Worm (Caenorhabditis elegans) whole organism, L4/young adult: ENCODE measurements around the gene C08E8.6.
"Not testable (repeated sequence)": the region's sequence is repeated elsewhere in the genome, so short reads cannot be mapped to it uniquely, and the experiment has no call there.

Experiments
- W03F9.2 ChIP-seq: fragments of 150-350 bp; optimal IDR thresholded peaks from 2 replicates; lab custom pipeline; 2014; ENCODE audit warnings: missing biosample characterization, missing genetic modification characterization
- dao-5 ChIP-seq: sonication (generic microtip); optimal IDR thresholded peaks from 2 replicates; lab custom pipeline; 2016; ENCODE audit warnings: missing genotype, missing genetic modification characterization, moderate library complexity, missing compliant biosample characterization
- him-1 ChIP-seq: sonication (generic microtip); optimal IDR thresholded peaks from 2 replicates; lab custom pipeline; 2016; ENCODE audit warnings: missing genotype, missing genetic modification reagents, missing genetic modification characterization, missing compliant biosample characterization

Gene C08E8.6

DNA sequence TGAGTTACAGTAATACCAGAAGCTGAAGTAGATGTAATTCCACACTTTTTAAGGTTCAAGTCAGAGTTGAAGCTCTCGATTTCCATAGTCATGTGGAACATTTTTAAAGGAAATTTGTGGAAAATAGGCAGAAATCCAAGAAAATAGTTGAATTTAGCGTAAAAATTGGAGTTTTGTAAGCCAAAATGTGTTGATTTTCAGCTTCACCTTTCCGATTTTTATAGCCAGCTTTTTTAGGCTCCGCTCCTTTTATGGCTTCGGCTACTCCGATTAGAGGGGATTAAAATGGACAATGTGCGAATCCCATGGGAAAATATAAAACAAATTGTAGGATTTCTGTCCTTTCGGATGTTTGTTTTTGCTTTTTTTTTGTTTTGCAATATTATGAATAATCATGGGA lies at the start of gene C08E8.6:
Gene C08E8.6 (minus strand): TSS at position 101 of the 400 bp plus-strand sequence.
- TF ChIP-seq dao-5 (no peak), him-1 (no peak), W03F9.2 (tag; lab: Kevin White, UChicago) (no peak)

DNA sequence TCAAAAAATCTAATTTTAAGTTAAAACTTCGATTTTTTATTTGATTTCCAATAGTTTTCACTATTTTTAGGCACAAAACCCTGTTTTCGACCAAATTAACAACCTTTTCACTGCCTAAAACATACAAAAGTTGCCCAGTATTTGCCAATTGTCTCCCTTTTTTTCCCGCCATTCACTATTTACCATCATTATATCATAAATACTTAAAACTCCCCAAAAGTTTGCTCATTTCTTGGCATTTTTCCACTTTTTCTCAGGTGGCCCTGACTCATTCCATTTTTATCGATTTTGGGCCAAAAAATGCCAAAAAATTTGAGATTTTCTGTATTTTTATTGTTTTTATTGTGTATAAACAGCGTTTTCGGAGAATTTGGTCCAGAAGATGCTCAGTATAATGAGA lies 45.8 kb upstream of the C08E8.6 start, which contains the start of gene txt-8:
Gene txt-8 (plus strand): TSS at position 301 of the 400 bp plus-strand sequence.
- TF ChIP-seq him-1 (no peak), dao-5 (no peak), W03F9.2 (tag; lab: Kevin White, UChicago) (no peak)

ce11 chrV:18412887-18413286 lies 44.7 kb upstream of the C08E8.6 start, which contains the start of gene ZK262.2:
Gene ZK262.2, minus strand, starts transcription at chrV:18412987.
- TF ChIP-seq dao-5 (no peak), him-1 (no peak), W03F9.2 (tag; lab: Kevin White, UChicago) (no peak)

ce11 chrV:18412351-18412750 lies 44.1 kb upstream of the C08E8.6 start:
- TF ChIP-seq him-1 (no peak), W03F9.2 (tag; lab: Kevin White, UChicago) (no peak), dao-5 (no peak)

- TF ChIP-seq dao-5 = no peak
- no peak for TF ChIP-seq W03F9.2 (tag; lab: Kevin White, UChicago)
- no peak for TF ChIP-seq him-1
Observed at ce11 chrV:18410142-18410541, 41.9 kb upstream of the C08E8.6 start, which contains the start of gene srh-207. Gene srh-207, minus strand, starts transcription at chrV:18410242.

ce11 chrV:18404767-18405166 lies 36.5 kb upstream of the C08E8.6 start, which contains the start of gene srh-209:
Gene srh-209, minus strand, starts transcription at chrV:18404867.
- TF ChIP-seq W03F9.2 (tag; lab: Kevin White, UChicago); him-1; dao-5: not testable (repeated sequence)

- TF ChIP-seq dao-5 (no peak), W03F9.2 (tag; lab: Kevin White, UChicago) (no peak), him-1 (no peak)
Observed at ce11 chrV:18402743-18403142, 34.5 kb upstream of the C08E8.6 start.

DNA sequence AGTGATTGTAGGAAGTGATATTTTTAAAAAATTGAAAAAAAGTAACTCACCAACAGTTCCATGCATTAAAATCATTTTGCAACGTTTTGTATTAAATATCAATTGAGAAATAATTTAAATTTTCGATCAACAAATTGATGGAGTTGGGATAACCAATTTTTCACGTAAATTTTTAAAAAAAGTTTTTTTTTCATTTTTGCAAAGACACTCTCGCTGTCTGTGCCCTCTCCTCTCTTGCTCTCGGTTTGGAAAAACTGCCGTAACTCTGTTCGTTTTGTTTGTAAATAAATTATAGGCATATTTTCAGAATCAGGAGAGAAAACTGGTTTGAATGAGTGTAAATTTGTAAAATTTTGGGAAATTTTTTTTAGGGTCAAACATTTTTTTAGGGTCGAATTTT lies 29.6 kb upstream of the C08E8.6 start, which contains the start of gene Y51A2B.16:
Gene Y51A2B.16 (minus strand): TSS at position 101 of the 400 bp plus-strand sequence.
- TF ChIP-seq dao-5 = no peak
- TF ChIP-seq him-1 = no peak
- no peak for TF ChIP-seq W03F9.2 (tag; lab: Kevin White, UChicago)

DNA sequence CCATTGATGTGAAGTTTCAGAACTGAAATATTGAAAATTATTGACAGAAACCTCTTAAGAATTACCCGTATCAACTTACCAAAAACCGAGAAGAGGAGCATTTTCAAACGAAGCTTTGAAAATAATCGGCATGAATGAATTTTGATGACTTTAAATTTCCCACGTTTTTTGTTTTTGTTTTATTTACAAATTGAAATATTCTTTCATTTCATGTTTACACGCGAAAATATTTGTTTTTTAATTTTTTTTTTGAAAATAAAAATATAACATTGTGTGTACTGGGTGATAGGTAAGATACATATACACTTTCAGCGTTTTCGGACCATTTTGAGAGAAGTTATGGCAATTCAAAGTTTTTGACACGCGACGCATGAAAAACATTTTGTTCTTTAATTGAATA lies 27.4 kb upstream of the C08E8.6 start, which contains the start of gene Y51A2B.9:
Gene Y51A2B.9 (minus strand): TSS at position 101 of the 400 bp plus-strand sequence.
- TF ChIP-seq dao-5 = no peak
- TF ChIP-seq him-1 = no peak
- no peak for TF ChIP-seq W03F9.2 (tag; lab: Kevin White, UChicago)

- TF ChIP-seq dao-5 (no peak), W03F9.2 (tag; lab: Kevin White, UChicago) (no peak), him-1 (no peak)
Observed at ce11 chrV:18394203-18394602, 26.0 kb upstream of the C08E8.6 start, which contains the start of gene Y51A2B.6. Gene Y51A2B.6, minus strand, starts transcription at chrV:18394303.

- no peak for TF ChIP-seq W03F9.2 (tag; lab: Kevin White, UChicago)
- TF ChIP-seq him-1 = no peak
- TF ChIP-seq dao-5 = no peak
Observed at ce11 chrV:18389046-18389445, 20.8 kb upstream of the C08E8.6 start, which contains the start of the genes Y51A2B.4 and Y51A2B.5. Gene Y51A2B.4, minus strand, starts transcription at chrV:18389146. Gene Y51A2B.5, plus strand, starts transcription at chrV:18389277.

- TF ChIP-seq dao-5 (no peak), him-1 (no peak), W03F9.2 (tag; lab: Kevin White, UChicago) (no peak)
Observed at ce11 chrV:18382590-18382989, 14.4 kb upstream of the C08E8.6 start, which contains the start of gene nhr-288. Gene nhr-288, minus strand, starts transcription at chrV:18382690.

- TF ChIP-seq him-1 (no peak), dao-5 (no peak), W03F9.2 (tag; lab: Kevin White, UChicago) (no peak)
Observed at ce11 chrV:18378819-18379218, 10.6 kb upstream of the C08E8.6 start, which contains the start of gene Y51A2B.8. Gene Y51A2B.8, plus strand, starts transcription at chrV:18379119.

ce11 chrV:18375551-18375950 lies 7.3 kb upstream of the C08E8.6 start:
- TF ChIP-seq him-1 (no peak), W03F9.2 (tag; lab: Kevin White, UChicago) (no peak), dao-5 (no peak)

DNA sequence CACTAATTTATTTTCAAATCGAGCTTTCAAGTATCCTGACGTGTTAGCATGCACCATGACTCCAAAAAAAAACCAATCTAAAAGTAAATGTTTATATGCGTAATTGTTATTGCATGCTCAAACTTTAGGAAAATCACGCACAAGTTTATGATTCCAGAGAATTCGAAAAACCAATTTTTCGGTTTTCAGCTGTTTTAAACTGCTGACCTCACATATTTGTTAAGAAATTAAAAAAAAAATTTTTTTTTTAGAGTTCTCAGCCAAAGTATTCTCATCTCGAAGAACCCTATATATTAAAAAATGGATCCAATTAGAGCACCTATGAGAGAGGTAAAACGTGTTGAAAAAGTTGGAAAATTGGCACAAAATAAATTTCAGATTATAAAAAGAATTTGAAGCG lies 6.0 kb upstream of the C08E8.6 start, which contains the start of gene Y51A2B.2:
Gene Y51A2B.2 (plus strand): TSS at position 301 of the 400 bp plus-strand sequence.
- TF ChIP-seq W03F9.2 (tag; lab: Kevin White, UChicago) (no peak), him-1 (no peak), dao-5 (no peak)
